Worm (Caenorhabditis elegans) whole organism, young adult: ENCODE data around the gene D1054.10.

ENCODE experiments used
- B0035.1 ChIP-seq: sonication (generic microtip); optimal IDR thresholded peaks from 2 replicates; lab custom pipeline; 2016; ENCODE audit warnings: missing genetic modification characterization, mild to moderate bottlenecking, missing compliant biosample characterization, missing genotype, missing genetic modification reagents
- B0261.1 ChIP-seq: sonication (generic microtip); optimal IDR thresholded peaks from 2 replicates; lab custom pipeline; 2016; ENCODE audit warnings: mild to moderate bottlenecking, missing genetic modification characterization, moderate library complexity, missing compliant biosample characterization
- B0336.3 ChIP-seq: fragments of 200-800 bp; sonication (Bioruptor generic); IDR thresholded peaks from 2 replicates; pipeline ENCODE4 v1.3.6; 2022; ENCODE audit warnings: missing genetic modification characterization, missing compliant biosample characterization
- D2030.7 ChIP-seq: fragments of 200-800 bp; sonication (Bioruptor generic); IDR thresholded peaks from 2 replicates; pipeline ENCODE4 v1.3.6; 2022; ENCODE audit warnings: missing genetic modification reagents, missing genetic modification characterization, missing compliant biosample characterization
- F37B4.10 ChIP-seq: fragments of 200-800 bp; sonication (Bioruptor generic); IDR thresholded peaks from 2 replicates; pipeline ENCODE4 v1.3.6; 2022; ENCODE audit warnings: missing genetic modification characterization, missing compliant biosample characterization
- F49E8.2 ChIP-seq: sonication (generic microtip); optimal IDR thresholded peaks from 3 replicates; lab custom pipeline; 2017; ENCODE audit warnings: missing genetic modification characterization, mild to moderate bottlenecking, missing compliant biosample characterization, antibody characterized with exemption, moderate library complexity; ENCODE audit not compliant: insufficient read depth
- F52B5.7 ChIP-seq: sonication (generic microtip); optimal IDR thresholded peaks from 2 replicates; lab custom pipeline; 2016; ENCODE audit warnings: mild to moderate bottlenecking, missing genetic modification characterization, missing compliant biosample characterization
- F57C9.4 ChIP-seq: sonication (generic microtip); optimal IDR thresholded peaks from 2 replicates; lab custom pipeline; 2017; ENCODE audit warnings: mild to moderate bottlenecking, missing genetic modification characterization, missing compliant biosample characterization
- K11D2.4 ChIP-seq: fragments of 200-800 bp; sonication (Bioruptor generic); IDR thresholded peaks from 2 replicates; pipeline ENCODE4 v1.3.6; 2022; ENCODE audit warnings: missing genetic modification reagents, missing genetic modification characterization, missing compliant biosample characterization
- T26A5.8 ChIP-seq: sonication (generic microtip); optimal IDR thresholded peaks from 2 replicates; lab custom pipeline; 2016; ENCODE audit warnings: missing genetic modification characterization, missing compliant biosample characterization
- Y67H2A.10 ChIP-seq: fragments of 200-800 bp; sonication (Bioruptor generic); conservative IDR thresholded peaks from 2 replicates; pipeline ENCODE4 v1.3.6; 2022; ENCODE audit warnings: missing genetic modification reagents, missing genetic modification characterization, missing compliant biosample characterization
- Y95B8A.8 ChIP-seq: fragments of 200-800 bp; sonication (Bioruptor generic); IDR thresholded peaks from 2 replicates; pipeline ENCODE4 v1.3.6; 2022; ENCODE audit warnings: missing genetic modification reagents, missing genetic modification characterization, missing compliant biosample characterization
- ama-1 ChIP-seq, 3 experiments: fragments of 150-350 bp in 1 of 3; sonication (generic microtip) in 2 of 3; optimal IDR thresholded peaks; 2 replicates each; lab custom pipeline; 2014 to 2018; ENCODE audit warnings: missing biosample characterization in 2 of 3, missing genetic modification characterization in 2 of 3, missing genetic modification reagents in 2 of 3
- atf-7 ChIP-seq: sonication (generic microtip); optimal IDR thresholded peaks from 2 replicates; lab custom pipeline; 2017; ENCODE audit warnings: mild to moderate bottlenecking, missing genetic modification characterization, missing compliant biosample characterization
- athp-1 ChIP-seq: sonication (generic microtip); optimal IDR thresholded peaks from 2 replicates; lab custom pipeline; 2017; ENCODE audit warnings: mild to moderate bottlenecking, missing genetic modification characterization, missing compliant biosample characterization
- attf-5 ChIP-seq: fragments of 200-800 bp; sonication (Bioruptor generic); optimal IDR thresholded peaks from 2 replicates; lab custom pipeline; 2018; ENCODE audit warnings: mild to moderate bottlenecking, missing genetic modification characterization, missing compliant biosample characterization
- ceh-100 ChIP-seq: fragments of 200-800 bp; sonication (Bioruptor generic); IDR thresholded peaks from 2 replicates; pipeline ENCODE4 v1.3.6; 2022; ENCODE audit warnings: missing genetic modification reagents, missing genetic modification characterization, missing compliant biosample characterization
- ceh-27 ChIP-seq: fragments of 200-800 bp; sonication (Bioruptor generic); optimal IDR thresholded peaks from 2 replicates; lab custom pipeline; 2018; ENCODE audit warnings: mild to moderate bottlenecking, missing genetic modification characterization, moderate library complexity, missing compliant biosample characterization
- ceh-40 ChIP-seq: fragments of 200-800 bp; sonication (Bioruptor generic); IDR thresholded peaks from 2 replicates; pipeline ENCODE4 v1.3.6; 2022; ENCODE audit warnings: missing genetic modification characterization, missing compliant biosample characterization
- ceh-91 ChIP-seq: fragments of 200-800 bp; sonication (Bioruptor generic); IDR thresholded peaks from 2 replicates; pipeline ENCODE4 v1.3.6; 2022; ENCODE audit warnings: missing genetic modification reagents, missing genetic modification characterization, missing compliant biosample characterization
- die-1 ChIP-seq: sonication (generic microtip); optimal IDR thresholded peaks from 2 replicates; lab custom pipeline; 2016; ENCODE audit warnings: missing genotype, mild to moderate bottlenecking, missing genetic modification characterization, missing compliant biosample characterization
- dpl-1 ChIP-seq: fragments of 150-350 bp; optimal IDR thresholded peaks from 2 replicates; lab custom pipeline; 2014; ENCODE audit warnings: missing biosample characterization, missing genetic modification reagents, missing genetic modification characterization
- efl-1 ChIP-seq: fragments of 150-350 bp; optimal IDR thresholded peaks from 2 replicates; lab custom pipeline; 2014; ENCODE audit warnings: missing biosample characterization, missing genetic modification reagents, missing genetic modification characterization
- ekl-4 ChIP-seq: fragments of 200-800 bp; sonication (Bioruptor generic); IDR thresholded peaks from 2 replicates; pipeline ENCODE4 v1.3.6; 2022; ENCODE audit warnings: missing genetic modification reagents, missing genetic modification characterization, missing compliant biosample characterization
- hlh-26 ChIP-seq: fragments of 200-800 bp; sonication (Bioruptor generic); conservative IDR thresholded peaks from 2 replicates; pipeline ENCODE4 v1.3.6; 2022; ENCODE audit warnings: missing genetic modification reagents, missing genetic modification characterization, missing compliant biosample characterization
- hsf-1 ChIP-seq: fragments of 200-800 bp; sonication (Bioruptor generic); IDR thresholded peaks from 2 replicates; pipeline ENCODE4 v1.3.6; 2022; ENCODE audit warnings: missing genetic modification reagents, missing genetic modification characterization, missing compliant biosample characterization
- let-526 ChIP-seq: fragments of 200-800 bp; sonication (Bioruptor generic); IDR thresholded peaks from 2 replicates; pipeline ENCODE4 v1.3.6; 2022; ENCODE audit warnings: missing genetic modification reagents, missing genetic modification characterization, missing compliant biosample characterization
- lin-26 ChIP-seq: fragments of 200-800 bp; sonication (Bioruptor generic); IDR thresholded peaks from 2 replicates; pipeline ENCODE4 v1.3.6; 2022; ENCODE audit warnings: missing genetic modification reagents, missing genetic modification characterization, missing compliant biosample characterization
- lin-54 ChIP-seq: fragments of 200-800 bp; sonication (Bioruptor generic); optimal IDR thresholded peaks from 2 replicates; lab custom pipeline; 2018; ENCODE audit warnings: mild to moderate bottlenecking, missing genetic modification characterization, missing compliant biosample characterization
- madf-3 ChIP-seq: fragments of 200-800 bp; sonication (Bioruptor generic); IDR thresholded peaks from 2 replicates; pipeline ENCODE4 v1.3.6; 2022; ENCODE audit warnings: missing genetic modification reagents, missing genetic modification characterization, missing compliant biosample characterization
- mcd-1 ChIP-seq: fragments of 200-800 bp; sonication (Bioruptor generic); IDR thresholded peaks from 2 replicates; pipeline ENCODE4 v1.3.6; 2022; ENCODE audit warnings: missing genetic modification reagents, missing genetic modification characterization, missing compliant biosample characterization
- nfya-2 ChIP-seq: fragments of 200-800 bp; sonication (Bioruptor generic); IDR thresholded peaks from 2 replicates; pipeline ENCODE4 v1.3.6; 2022; ENCODE audit warnings: missing genetic modification reagents, missing genetic modification characterization, missing compliant biosample characterization
- nhr-80 ChIP-seq: sonication (generic microtip); optimal IDR thresholded peaks from 2 replicates; lab custom pipeline; 2016; ENCODE audit warnings: missing genetic modification characterization, missing compliant biosample characterization
- nhr-90 ChIP-seq: sonication (generic microtip); optimal IDR thresholded peaks from 2 replicates; lab custom pipeline; 2016; ENCODE audit warnings: missing genotype, mild to moderate bottlenecking, missing genetic modification characterization, missing compliant biosample characterization
- repo-1 ChIP-seq: sonication (generic microtip); optimal IDR thresholded peaks from 2 replicates; lab custom pipeline; 2017; ENCODE audit warnings: mild to moderate bottlenecking, missing genetic modification characterization, missing compliant biosample characterization
- tbp1 ChIP-seq: fragments of 200-800 bp; sonication (Bioruptor generic); optimal IDR thresholded peaks from 2 replicates; lab custom pipeline; 2018; ENCODE audit warnings: mild to moderate bottlenecking, missing genetic modification characterization, missing compliant biosample characterization
- tbx-9 ChIP-seq: sonication (generic microtip); optimal IDR thresholded peaks from 2 replicates; lab custom pipeline; 2016; ENCODE audit warnings: borderline replicate concordance, missing genetic modification characterization, inconsistent platforms, missing compliant biosample characterization
- tlf-1 ChIP-seq: fragments of 200-800 bp; sonication (Bioruptor generic); optimal IDR thresholded peaks from 2 replicates; lab custom pipeline; 2018; ENCODE audit warnings: mild to moderate bottlenecking, missing genetic modification characterization, missing compliant biosample characterization
- xnd-1 ChIP-seq: sonication (generic microtip); optimal IDR thresholded peaks from 2 replicates; lab custom pipeline; 2016; ENCODE audit warnings: missing genotype, missing genetic modification reagents, missing genetic modification characterization, missing compliant biosample characterization
- zim-3 ChIP-seq: sonication (generic microtip); optimal IDR thresholded peaks from 2 replicates; lab custom pipeline; 2017; ENCODE audit warnings: mild to moderate bottlenecking, missing genetic modification characterization, moderate library complexity, missing compliant biosample characterization
- ztf-28 ChIP-seq: fragments of 200-800 bp; sonication (Bioruptor generic); IDR thresholded peaks from 2 replicates; pipeline ENCODE4 v1.3.6; 2022; ENCODE audit warnings: missing genetic modification reagents, missing genetic modification characterization, missing compliant biosample characterization
- ztf-6 ChIP-seq: fragments of 200-800 bp; sonication (Bioruptor generic); IDR thresholded peaks from 2 replicates; pipeline ENCODE4 v1.3.6; 2022; ENCODE audit warnings: missing genetic modification reagents, missing genetic modification characterization, missing compliant biosample characterization

Gene D1054.10

DNA sequence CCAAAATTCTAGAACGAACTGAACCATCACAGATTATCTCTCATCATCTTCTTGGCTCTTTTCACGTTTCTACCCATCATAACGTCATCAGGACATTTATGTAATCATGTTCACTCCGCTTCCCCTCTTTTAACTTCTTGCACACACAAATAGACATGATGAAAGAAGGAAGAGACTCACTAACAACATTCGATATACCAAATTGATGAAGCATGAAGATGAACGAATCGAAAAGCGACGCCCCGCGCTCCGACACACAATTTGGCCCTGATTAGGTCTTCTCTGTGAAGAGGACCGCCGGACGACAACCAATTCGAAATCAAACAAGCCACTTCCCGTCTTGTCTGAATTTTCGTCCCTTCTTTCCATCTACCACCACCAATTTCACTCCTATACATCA lies 25.8 kb upstream of the D1054.10 start:
- TF ChIP-seq D2030.7 (GFP tag; lab: Robert Waterston, UW) (no peak), T26A5.8 (no peak), attf-5 (GFP tag; lab: Kevin White, UChicago) (no peak), F49E8.2 (tag; lab: Kevin White, UChicago) (no peak), ekl-4 (no peak), lin-26 (GFP tag; lab: Robert Waterston, UW) (no peak), tbx-9 (tag; lab: Kevin White, UChicago) (no peak), nhr-80 (no peak), ztf-28 (GFP tag; lab: Robert Waterston, UW) (no peak), F57C9.4 (tag; lab: Kevin White, UChicago) (no peak), repo-1 (tag; lab: Kevin White, UChicago) (no peak), tbp1 (GFP tag; lab: Kevin White, UChicago) (no peak), let-526 (GFP tag; lab: Robert Waterston, UW) (no peak), ceh-91 (GFP tag; lab: Robert Waterston, UW) (no peak), Y67H2A.10 (no peak)
- TF ChIP-seq, all 124 proteins: peak for 0

- no peak for TF ChIP-seq F37B4.10 (GFP tag; lab: Robert Waterston, UW)
- TF ChIP-seq T26A5.8 = no peak
- TF ChIP-seq tbx-9 (tag; lab: Kevin White, UChicago) = no peak
- no peak for TF ChIP-seq K11D2.4 (GFP tag; lab: Robert Waterston, UW)
- no peak for TF ChIP-seq ama-1 (optimal IDR thresholded peaks at IDR 0.05; lab: Kevin White, UChicago)
- peak in 1 of 2 experiments; percentile 21 for TF ChIP-seq ama-1 (GFP tag; optimal IDR thresholded peaks at IDR 0.05; lab: Kevin White, UChicago)
Measured at ce11 chrV:10816831-10817230, 24.2 kb upstream of the D1054.10 start.

ce11 chrV:10814333-10814732 lies 21.7 kb upstream of the D1054.10 start:
- TF ChIP-seq ceh-27 (GFP tag; lab: Kevin White, UChicago) (no peak), ceh-40 (GFP tag; lab: Robert Waterston, UW) (no peak), nfya-2 (no peak), let-526 (GFP tag; lab: Robert Waterston, UW) (no peak), zim-3 (no peak), ztf-6 (GFP tag; lab: Robert Waterston, UW) (no peak), F52B5.7 (tag; lab: Kevin White, UChicago) (no peak)

- TF ChIP-seq B0035.1 = no peak
- no peak for TF ChIP-seq atf-7 (tag; lab: Kevin White, UChicago)
- 0 out of 2 replicates have a peak, but pooled peaks have one; percentile 57 for TF ChIP-seq hsf-1 (GFP tag; lab: Robert Waterston, UW)
- no peak for TF ChIP-seq F52B5.7 (tag; lab: Kevin White, UChicago)
- TF ChIP-seq xnd-1 (tag; lab: Kevin White, UChicago) = peak; percentile 54
- no peak for TF ChIP-seq repo-1 (tag; lab: Kevin White, UChicago)
- peak; percentile 70 for TF ChIP-seq efl-1 (GFP tag; lab: Kevin White, UChicago)
- 0 out of 2 replicates have a peak, but pooled peaks have one; percentile 18 for TF ChIP-seq lin-26 (GFP tag; lab: Robert Waterston, UW)
- TF ChIP-seq tlf-1 (GFP tag; lab: Kevin White, UChicago) = peak; percentile 41
- TF ChIP-seq Y95B8A.8 (GFP tag; lab: Robert Waterston, UW) = 0 out of 2 replicates have a peak, but pooled peaks have one; percentile 8
- TF ChIP-seq ceh-100 = 0 out of 2 replicates have a peak, but pooled peaks have one; percentile 35
- peak; percentile 30 for TF ChIP-seq dpl-1 (GFP tag; lab: Kevin White, UChicago)
- no peak for TF ChIP-seq nhr-90 (tag; lab: Kevin White, UChicago)
- TF ChIP-seq F49E8.2 (tag; lab: Kevin White, UChicago) = peak; percentile 73
- no peak for TF ChIP-seq hlh-26 (GFP tag; lab: Robert Waterston, UW)
- peak; percentile 83 for TF ChIP-seq madf-3 (GFP tag; lab: Robert Waterston, UW)
- TF ChIP-seq T26A5.8 = no peak
- TF ChIP-seq mcd-1 (GFP tag; lab: Robert Waterston, UW) = peak; percentile 68
- TF ChIP-seq B0261.1 (tag; lab: Kevin White, UChicago) = no peak
- no peak for TF ChIP-seq F37B4.10 (GFP tag; lab: Robert Waterston, UW)
- peak; percentile 55 for TF ChIP-seq lin-54
- TF ChIP-seq attf-5 (GFP tag; lab: Kevin White, UChicago) = peak; percentile 44
- no peak for TF ChIP-seq B0336.3 (GFP tag; lab: Robert Waterston, UW)
- TF ChIP-seq tbx-9 (tag; lab: Kevin White, UChicago) = no peak
- TF ChIP-seq athp-1 (tag; lab: Kevin White, UChicago) = no peak
- no peak for TF ChIP-seq die-1
Measured at ce11 chrV:10813425-10814156, 20.9 kb upstream of the D1054.10 start, which contains the start of the genes C29A12.1 and lig-1. TSS of gene C29A12.1 (minus strand) at chrV:10813487. TSS of gene lig-1 (plus strand) at chrV:10814106.
